Fruit fly (Drosophila melanogaster) whole organism, wandering third instar larva: ENCODE results near the gene Mcm2.

Experiments used
- Dif ChIP-seq: fragments of 200-275, 200-300 bp; sonication (Bioruptor generic); optimal IDR thresholded peaks from 2 replicates; lab custom pipeline; 2018; ENCODE audit warnings: missing biosample characterization, missing genetic modification characterization; ENCODE audit not compliant: partially characterized antibody
- foxo ChIP-seq, 2 experiments: fragments of 200-800 bp; sonication (Bioruptor generic); optimal IDR thresholded peaks; 2 replicates in 1 of 2; 3 replicates in 1 of 2; lab custom pipeline; 2016 to 2017; ENCODE audit warnings: missing biosample characterization in 2 of 2, missing genetic modification characterization in 2 of 2

- TF ChIP-seq Dif (GFP tag; lab: Kevin White, UChicago) (no peak), foxo (GFP tag; optimal IDR thresholded peaks at IDR 0.05; lab: Kevin White, UChicago) (no peak)
Observed at dm6 chr3R:8219891-8220290, 44.9 kb upstream of the Mcm2 start, which contains the start of gene CG18249.
